Fruit fly (Drosophila melanogaster): Measurements from ENCODE around the gene PhKgamma.

The PhKgamma gene

dm6 chrX:11683480-11683879 is 11.5 kb upstream of the PhKgamma start (continued):
- no peak for TF ChIP-seq Ets21C (GFP tag; optimal IDR thresholded peaks at IDR 0.05)
- peak; percentile 60; the same call in 2 of the 3 replicates for TF ChIP-seq CG6163 (GFP tag; IDR thresholded peaks at IDR 0.05)
- no peak for TF ChIP-seq CG6276 (GFP tag; optimal IDR thresholded peaks at IDR 0.05)
- no peak for TF ChIP-seq CG11294 (GFP tag; IDR thresholded peaks at IDR 0.05)
- no peak for TF ChIP-seq fd85E (GFP tag; optimal IDR thresholded peaks at IDR 0.05)
- TF ChIP-seq CG6854 (GFP tag; optimal IDR thresholded peaks at IDR 0.05) = no peak
- TF ChIP-seq fd59A (GFP tag; optimal IDR thresholded peaks at IDR 0.05) = no peak
- no peak for TF ChIP-seq Smox (GFP tag; optimal IDR thresholded peaks at IDR 0.05)
- peak; percentile 46 for TF ChIP-seq vri (GFP tag; optimal IDR thresholded peaks at IDR 0.05)
- TF ChIP-seq topi (GFP tag; optimal IDR thresholded peaks at IDR 0.05) = peak; percentile 41
- TF ChIP-seq CG16779 (tag; optimal IDR thresholded peaks at IDR 0.05) = no peak
- no peak for TF ChIP-seq CG3032 (tag; optimal IDR thresholded peaks at IDR 0.05)
- no peak for TF ChIP-seq CG8119 (GFP tag; IDR thresholded peaks at IDR 0.05)
- TF ChIP-seq dsx (GFP tag; optimal IDR thresholded peaks at IDR 0.05; ENCODE audit: poor library complexity, severe bottlenecking) = no peak
- TF ChIP-seq CG6808 (GFP tag; optimal IDR thresholded peaks at IDR 0.05) = no peak
- TF ChIP-seq esn (GFP tag; optimal IDR thresholded peaks at IDR 0.05) = peak; percentile 13

dm6 chrX:11684462-11684861 is 10.5 kb upstream of the PhKgamma start:
- peak; percentile 46 for TF ChIP-seq CG34406 (GFP tag; optimal IDR thresholded peaks at IDR 0.05)
- peak; percentile 39 for TF ChIP-seq CG6808 (GFP tag; optimal IDR thresholded peaks at IDR 0.05)
- TF ChIP-seq Blimp-1 (GFP tag; optimal IDR thresholded peaks at IDR 0.05) = peak; percentile 27
- peak; percentile 21 to 62 for TF ChIP-seq ss (GFP tag; optimal IDR thresholded peaks at IDR 0.05)
- no peak for TF ChIP-seq fd85E (GFP tag; optimal IDR thresholded peaks at IDR 0.05)
- TF ChIP-seq Hr39 (GFP tag; optimal IDR thresholded peaks at IDR 0.05) = peak; percentile 14
- TF ChIP-seq CG1621 (tag; optimal IDR thresholded peaks at IDR 0.05) = peak; percentile 34
- no peak for TF ChIP-seq dac (GFP tag; optimal IDR thresholded peaks at IDR 0.05)
- TF ChIP-seq Sox14 (GFP tag; optimal IDR thresholded peaks at IDR 0.05) = peak; percentile 69
- TF ChIP-seq CG11294 (GFP tag; IDR thresholded peaks at IDR 0.05) = no peak
- peak; percentile 78 for TF ChIP-seq svp (GFP tag)
- TF ChIP-seq salr (GFP tag; optimal IDR thresholded peaks at IDR 0.05) = peak in 1 of 2 experiments; percentile 18
- peak; percentile 1 for TF ChIP-seq CG11762 (GFP tag; optimal IDR thresholded peaks at IDR 0.05; ENCODE audit: insufficient read depth)
- TF ChIP-seq CG8119 (GFP tag; IDR thresholded peaks at IDR 0.05) = peak; percentile 60; the same call in 2 of the 3 replicates
- peak; percentile 28 for TF ChIP-seq CG9139 (GFP tag; optimal IDR thresholded peaks at IDR 0.05)
- TF ChIP-seq topi (GFP tag; optimal IDR thresholded peaks at IDR 0.05) = peak; percentile 11
- TF ChIP-seq net (GFP tag; optimal IDR thresholded peaks at IDR 0.05) = peak; percentile 30
- TF ChIP-seq CG10669 (GFP tag; optimal IDR thresholded peaks at IDR 0.05) = peak; percentile 40
- no peak for TF ChIP-seq CG7368 (GFP tag; optimal IDR thresholded peaks at IDR 0.05)
- TF ChIP-seq CG6854 (GFP tag; optimal IDR thresholded peaks at IDR 0.05) = peak; percentile 11
- TF ChIP-seq Lpt (GFP tag; optimal IDR thresholded peaks at IDR 0.05) = no peak
- TF ChIP-seq CG11902 (GFP tag; optimal IDR thresholded peaks at IDR 0.05) = no peak
- TF ChIP-seq Ets21C (GFP tag; optimal IDR thresholded peaks at IDR 0.05) = no peak
- TF ChIP-seq esn (GFP tag; optimal IDR thresholded peaks at IDR 0.05) = peak; percentile 34
- peak; percentile 60 for TF ChIP-seq vri (GFP tag; optimal IDR thresholded peaks at IDR 0.05)
- TF ChIP-seq Met (GFP tag; optimal IDR thresholded peaks at IDR 0.05) = no peak
- TF ChIP-seq CG10631 (GFP tag; optimal IDR thresholded peaks at IDR 0.05) = peak; percentile 4
- TF ChIP-seq acj6 (GFP tag; optimal IDR thresholded peaks at IDR 0.05) = peak; percentile 31
- TF ChIP-seq fkh (GFP tag; optimal IDR thresholded peaks at IDR 0.05) = peak; percentile 53
- TF ChIP-seq Eip75B (GFP tag; optimal IDR thresholded peaks at IDR 0.05) = peak; percentile 32
- peak; percentile 29 for TF ChIP-seq dsx (GFP tag; optimal IDR thresholded peaks at IDR 0.05; ENCODE audit: poor library complexity, severe bottlenecking)
- TF ChIP-seq OdsH (GFP tag; optimal IDR thresholded peaks at IDR 0.05) = peak; percentile 22
- peak; percentile 56; the same call in 1 of the 3 replicates for TF ChIP-seq eg (GFP tag; IDR thresholded peaks at IDR 0.05)
- TF ChIP-seq CG8632 (GFP tag; optimal IDR thresholded peaks at IDR 0.05) = peak; percentile 35
- peak; percentile 15 for TF ChIP-seq CG3919 (GFP tag; optimal IDR thresholded peaks at IDR 0.05)
- TF ChIP-seq CG3032 (tag; optimal IDR thresholded peaks at IDR 0.05) = peak; percentile 24
- TF ChIP-seq CG32006 (GFP tag; optimal IDR thresholded peaks at IDR 0.05) = peak; percentile 30
- no peak for TF ChIP-seq CG4318 (GFP tag; optimal IDR thresholded peaks at IDR 0.05)
- peak; percentile 62 for TF ChIP-seq Sox102F (GFP tag; optimal IDR thresholded peaks at IDR 0.05)
- peak; percentile 23 for TF ChIP-seq CG16779 (tag; optimal IDR thresholded peaks at IDR 0.05)
- TF ChIP-seq Gug (GFP tag; IDR thresholded peaks at IDR 0.05) = no peak
- no peak for TF ChIP-seq CG8319 (GFP tag; optimal IDR thresholded peaks at IDR 0.05)
- TF ChIP-seq spab (GFP tag; optimal IDR thresholded peaks at IDR 0.05) = no peak
- TF ChIP-seq Hr38 (GFP tag; optimal IDR thresholded peaks at IDR 0.05) = no peak

Data from whole organism, prepupa.